Fruit fly (Drosophila melanogaster): Measurements from ENCODE around the gene CG33688.

CG33688 gene

dm6 chr3L:16202550-16202949 is 3.5 kb downstream of the CG33688 start (continued):
- peak in 1 of 2 experiments; percentile 6 for TF ChIP-seq dpn (GFP tag; optimal IDR thresholded peaks at IDR 0.05)
- no peak for TF ChIP-seq her (GFP tag; optimal IDR thresholded peaks at IDR 0.05)
- no peak for TF ChIP-seq kay (GFP tag; optimal IDR thresholded peaks at IDR 0.05)
- TF ChIP-seq vvl (GFP tag; IDR thresholded peaks at IDR 0.05) = no peak
- TF ChIP-seq CG3407 (GFP tag; optimal IDR thresholded peaks at IDR 0.05) = no peak
- no peak for TF ChIP-seq CG4404 (GFP tag; IDR thresholded peaks at IDR 0.05)
- peak; percentile 12 for TF ChIP-seq CG10543 (GFP tag; optimal IDR thresholded peaks at IDR 0.05)
- TF ChIP-seq Ravus (GFP tag; IDR thresholded peaks at IDR 0.05) = no peak
- no peak for TF ChIP-seq CG16863 (GFP tag; optimal IDR thresholded peaks at IDR 0.05)
- no peak for TF ChIP-seq nerfin-2 (GFP tag; IDR thresholded peaks at IDR 0.05; ENCODE audit: partially characterized antibody)
- peak; percentile 16 for TF ChIP-seq CG10274 (GFP tag; optimal IDR thresholded peaks at IDR 0.05)
- no peak for TF ChIP-seq ranshi (GFP tag; IDR thresholded peaks at IDR 0.05)
- peak; percentile 23 for TF ChIP-seq CG16815 (GFP tag; optimal IDR thresholded peaks at IDR 0.05)
- TF ChIP-seq CG12942 (GFP tag; optimal IDR thresholded peaks at IDR 0.05) = no peak
- no peak for TF ChIP-seq eve (GFP tag; optimal IDR thresholded peaks at IDR 0.05)
- no peak for TF ChIP-seq fd96Cb (tag; optimal IDR thresholded peaks at IDR 0.05)
- no peak for TF ChIP-seq CG3163 (GFP tag; optimal IDR thresholded peaks at IDR 0.05)
- TF ChIP-seq CG13424 (tag; optimal IDR thresholded peaks at IDR 0.05) = peak; percentile 60
- no peak for TF ChIP-seq CG6175 (GFP tag; IDR thresholded peaks at IDR 0.05)
- TF ChIP-seq CG5245 (GFP tag; optimal IDR thresholded peaks at IDR 0.05) = no peak
- peak; percentile 28 for TF ChIP-seq Sox102F (GFP tag; optimal IDR thresholded peaks at IDR 0.05)
- TF ChIP-seq CG10321 (GFP tag; IDR thresholded peaks at IDR 0.05) = no peak
- TF ChIP-seq Dll (GFP tag; IDR thresholded peaks at IDR 0.05; ENCODE audit: partially characterized antibody) = no peak
- no peak for TF ChIP-seq CG17568 (GFP tag; optimal IDR thresholded peaks at IDR 0.05)
- no peak for TF ChIP-seq H15 (GFP tag; IDR thresholded peaks at IDR 0.05)
- peak; percentile 1 for TF ChIP-seq tin (GFP tag; optimal IDR thresholded peaks at IDR 0.05)
- no peak for TF ChIP-seq CG34376 (GFP tag; optimal IDR thresholded peaks at IDR 0.05)
- TF ChIP-seq CG6813 (GFP tag; optimal IDR thresholded peaks at IDR 0.05) = no peak
- TF ChIP-seq chif (GFP tag; optimal IDR thresholded peaks at IDR 0.05) = no peak
- no peak for TF ChIP-seq CG11093 (GFP tag; IDR thresholded peaks at IDR 0.05)
- TF ChIP-seq Oaz (GFP tag; IDR thresholded peaks at IDR 0.05) = no peak
- TF ChIP-seq sisA (GFP tag; IDR thresholded peaks at IDR 0.05) = no peak
- TF ChIP-seq ind (GFP tag; optimal IDR thresholded peaks at IDR 0.05) = peak; percentile 60
- TF ChIP-seq Atf3 (GFP tag; optimal IDR thresholded peaks at IDR 0.05) = no peak
- peak; percentile 57 for TF ChIP-seq Sox100B (GFP tag; optimal IDR thresholded peaks at IDR 0.05)
- peak; percentile 51 for TF ChIP-seq CG9727 (GFP tag; optimal IDR thresholded peaks at IDR 0.05)
- no peak for TF ChIP-seq CG7928 (GFP tag; optimal IDR thresholded peaks at IDR 0.05)
- TF ChIP-seq Spps (tag; optimal IDR thresholded peaks at IDR 0.05) = no peak
- TF ChIP-seq Aef1 (GFP tag; IDR thresholded peaks at IDR 0.05) = 0 out of 3 replicates have a peak, but pooled peaks have one; percentile 25
- TF ChIP-seq Dfd (GFP tag; optimal IDR thresholded peaks at IDR 0.05) = no peak
- TF ChIP-seq CG15073 (GFP tag; optimal IDR thresholded peaks at IDR 0.05) = no peak
- no peak for TF ChIP-seq btn (GFP tag; optimal IDR thresholded peaks at IDR 0.05)
- no peak for TF ChIP-seq cato (GFP tag; optimal IDR thresholded peaks at IDR 0.05; ENCODE audit: borderline replicate concordance)
- no peak for TF ChIP-seq Poxn (GFP tag; IDR thresholded peaks at IDR 0.05)
- TF ChIP-seq rib (GFP tag; IDR thresholded peaks at IDR 0.05) = no peak
- no peak for TF ChIP-seq CG13624 (GFP tag; optimal IDR thresholded peaks at IDR 0.05)
- TF ChIP-seq z (GFP tag; IDR thresholded peaks at IDR 0.05) = no peak
- TF ChIP-seq Lpt (GFP tag; optimal IDR thresholded peaks at IDR 0.05) = no peak
- TF ChIP-seq Xrp1 (GFP tag; IDR thresholded peaks at IDR 0.05) = no peak
- no peak for TF ChIP-seq Hr39 (optimal IDR thresholded peaks at IDR 0.05)
- TF ChIP-seq CG12155 (GFP tag; optimal IDR thresholded peaks at IDR 0.05) = no peak

Data from whole organism, embryonic.